Fruit fly (Drosophila melanogaster): Measurements from ENCODE around the gene Mur89F.

DNA sequence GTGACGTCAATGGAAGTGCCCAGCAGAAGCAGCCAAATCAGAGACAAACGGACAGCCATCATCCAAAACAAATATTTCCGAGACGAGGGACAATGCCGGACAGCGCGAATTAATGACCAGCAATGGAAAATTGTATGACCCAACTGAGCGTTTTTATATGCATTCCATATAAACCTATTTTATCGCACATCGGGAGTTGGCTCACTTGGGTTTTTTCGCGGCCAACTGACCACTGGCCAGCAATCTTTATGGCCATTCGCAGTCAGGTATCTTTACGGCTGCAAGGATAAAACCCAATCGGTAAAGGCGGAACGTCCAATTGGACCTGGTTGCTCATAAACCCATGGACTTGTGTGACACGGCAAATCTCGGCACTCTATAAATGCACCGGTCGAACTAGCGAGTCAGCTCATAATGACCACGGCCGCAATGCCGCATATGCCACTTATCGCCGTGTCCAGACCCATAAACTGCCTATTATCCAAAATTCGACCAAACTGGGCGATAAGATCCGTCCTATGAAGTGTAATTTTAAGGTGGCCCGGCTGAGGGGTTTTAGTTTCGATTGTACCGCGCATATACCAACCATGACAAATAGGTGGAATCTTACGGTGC, 69.7 kb downstream of the Mur89F start, which contains the start of the genes CG4053 and CG31266:
- TF ChIP-seq insv (optimal IDR thresholded peaks at IDR 0.05) (no peak), psq (optimal IDR thresholded peaks at IDR 0.05) (no peak), h (optimal IDR thresholded peaks at IDR 0.05) (no peak)

Measured in Kc167 (cell line).